Worm (Caenorhabditis elegans) whole organism, L1 larva: Measurements from ENCODE around the gene C14A11.9.

ENCODE experiments used
- lin-13 ChIP-seq: fragments of 150-350 bp; optimal IDR thresholded peaks from 2 replicates; lab custom pipeline; 2014; ENCODE audit warnings: missing biosample characterization, missing genetic modification reagents, missing genetic modification characterization
- nhr-20 ChIP-seq: sonication (generic microtip); optimal IDR thresholded peaks from 2 replicates; lab custom pipeline; 2016; ENCODE audit warnings: mild to moderate bottlenecking, missing genetic modification characterization, missing compliant biosample characterization
- skn-1 ChIP-seq: fragments of 150-350 bp; optimal IDR thresholded peaks from 2 replicates; lab custom pipeline; 2014; ENCODE audit warnings: missing biosample characterization, missing genetic modification characterization
- tlp-1 ChIP-seq: fragments of 150-350 bp; optimal IDR thresholded peaks from 2 replicates; lab custom pipeline; 2014; ENCODE audit warnings: missing biosample characterization, missing genetic modification characterization
- ztf-11 ChIP-seq, 2 experiments: sonication (generic microtip); optimal IDR thresholded peaks; 2 replicates each; lab custom pipeline; 2016 to 2017; ENCODE audit warnings: missing genetic modification characterization in 2 of 2, missing biosample characterization in 1 of 2, missing compliant biosample characterization in 1 of 2

DNA sequence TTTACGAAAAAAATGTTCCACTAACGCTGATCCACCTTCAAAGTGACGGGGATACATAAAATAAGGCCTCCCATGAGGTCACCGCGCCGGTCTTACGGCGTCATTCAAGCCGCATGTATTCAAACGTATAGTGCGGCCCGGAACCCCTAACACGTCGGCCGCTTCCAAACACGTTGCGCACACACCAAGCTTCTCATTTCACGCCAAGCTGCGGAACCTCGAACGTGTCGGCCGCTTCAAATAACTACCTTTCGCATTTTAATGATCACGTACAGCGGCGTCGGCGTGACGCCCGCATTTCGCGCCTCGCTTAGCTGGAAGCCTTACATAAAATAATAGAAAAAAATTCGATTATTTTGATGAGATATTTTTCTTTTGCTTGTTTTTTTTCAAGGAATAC, 34.1 kb upstream of the C14A11.9 start:
- TF ChIP-seq tlp-1 (tag; lab: Kevin White, UChicago), result no peak
- no peak for TF ChIP-seq ztf-11 (tag; optimal IDR thresholded peaks at IDR 0.05; lab: Kevin White, UChicago)
- no peak for TF ChIP-seq skn-1
- no peak for TF ChIP-seq lin-13
- TF ChIP-seq nhr-20, result no peak
